Worm (Caenorhabditis elegans): ENCODE results near the gene nfyc-1.

The nfyc-1 gene

DNA sequence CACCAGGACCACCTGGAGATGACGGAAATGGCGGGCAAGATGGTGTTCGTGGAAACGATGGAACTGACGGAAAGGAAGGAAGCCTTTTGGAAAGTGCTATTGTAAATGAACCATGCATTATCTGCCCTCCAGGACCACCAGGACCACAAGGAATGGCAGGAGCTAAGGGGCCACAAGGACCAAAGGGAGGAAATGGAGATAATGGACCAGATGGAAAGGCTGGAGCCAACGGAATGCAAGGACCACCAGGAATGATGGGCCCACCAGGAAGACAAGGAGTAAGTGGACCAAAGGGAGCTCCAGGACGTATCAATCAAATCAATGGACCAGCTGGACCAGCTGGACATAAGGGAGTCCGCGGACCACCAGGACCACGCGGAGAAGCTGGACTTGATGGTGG, 20.0 kb upstream of the nfyc-1 start:
- no peak for TF ChIP-seq ceh-83 (GFP tag; optimal IDR thresholded peaks at IDR 0.05)
- TF ChIP-seq zip-8 (tag; optimal IDR thresholded peaks at IDR 0.05) = no peak
- no peak for TF ChIP-seq drap-1 (GFP tag; optimal IDR thresholded peaks at IDR 0.05)
- no peak for TF ChIP-seq unc-62 (GFP tag; optimal IDR thresholded peaks at IDR 0.05)
- no peak for TF ChIP-seq ceh-43 (GFP tag; optimal IDR thresholded peaks at IDR 0.05)
- no peak for TF ChIP-seq ztf-11 (tag; optimal IDR thresholded peaks at IDR 0.05)
- TF ChIP-seq bed-3 (GFP tag; optimal IDR thresholded peaks at IDR 0.05) = no peak
- no peak for TF ChIP-seq ceh-39 (tag; optimal IDR thresholded peaks at IDR 0.05)
- TF ChIP-seq mep-1 (tag; optimal IDR thresholded peaks at IDR 0.05) = no peak
- no peak for TF ChIP-seq nhr-28 (tag; optimal IDR thresholded peaks at IDR 0.05)
- no peak for TF ChIP-seq lin-32 (GFP tag; optimal IDR thresholded peaks at IDR 0.05)
- TF ChIP-seq mls-2 (tag; optimal IDR thresholded peaks at IDR 0.05) = no peak
- no peak for TF ChIP-seq elt-3 (tag; optimal IDR thresholded peaks at IDR 0.05)
- TF ChIP-seq mab-5 (tag; optimal IDR thresholded peaks at IDR 0.05) = no peak

DNA sequence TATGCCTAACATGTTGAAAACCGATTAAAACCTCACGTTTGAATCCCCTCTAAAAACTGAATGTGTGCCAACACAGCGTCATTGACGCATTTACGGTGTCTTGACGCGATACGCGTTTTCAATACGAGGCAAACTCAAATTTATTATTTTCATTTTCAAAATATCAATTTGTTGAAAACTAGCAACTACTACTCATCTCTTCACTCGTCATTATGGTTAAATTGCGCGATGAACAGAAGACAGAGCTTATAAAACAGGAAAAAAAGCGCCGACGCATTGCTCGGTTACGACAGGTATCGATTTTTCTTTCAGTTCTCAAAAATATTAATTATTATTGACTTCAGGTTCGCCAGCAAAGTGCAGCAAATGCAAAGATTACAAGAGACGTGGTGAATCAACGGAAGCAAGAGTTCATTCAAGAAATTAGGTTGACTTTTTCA, 19.1 kb upstream of the nfyc-1 start, which contains the start of gene enee-1:
enee-1 (plus strand) TSS at position 108 of the 440 bp plus-strand sequence.
- TF ChIP-seq mls-2 (tag; optimal IDR thresholded peaks at IDR 0.05) (no peak), sem-2 (GFP tag; optimal IDR thresholded peaks at IDR 0.05) (no peak), nhr-28 (tag; optimal IDR thresholded peaks at IDR 0.05) (no peak), unc-62 (GFP tag; optimal IDR thresholded peaks at IDR 0.05) (peak; percentile 32), lsy-2 (tag; optimal IDR thresholded peaks at IDR 0.05) (peak; percentile 53), mep-1 (tag; optimal IDR thresholded peaks at IDR 0.05) (peak; percentile 50), M03D4.4 (tag; optimal IDR thresholded peaks at IDR 0.05) (no peak), snpc-4 (tag; optimal IDR thresholded peaks at IDR 0.05) (no peak), ceh-39 (tag; optimal IDR thresholded peaks at IDR 0.05) (peak; percentile 20), ces-1 (GFP tag; optimal IDR thresholded peaks at IDR 0.05) (peak; percentile 62), lin-13 (tag; optimal IDR thresholded peaks at IDR 0.05) (peak; percentile 77), nhr-237 (tag; optimal IDR thresholded peaks at IDR 0.05) (peak; percentile 59), cnd-1 (tag; optimal IDR thresholded peaks at IDR 0.05) (no peak), pha-4 (tag; optimal IDR thresholded peaks at IDR 0.05) (peak; percentile 65), ztf-11 (tag; optimal IDR thresholded peaks at IDR 0.05) (peak; percentile 32)

DNA sequence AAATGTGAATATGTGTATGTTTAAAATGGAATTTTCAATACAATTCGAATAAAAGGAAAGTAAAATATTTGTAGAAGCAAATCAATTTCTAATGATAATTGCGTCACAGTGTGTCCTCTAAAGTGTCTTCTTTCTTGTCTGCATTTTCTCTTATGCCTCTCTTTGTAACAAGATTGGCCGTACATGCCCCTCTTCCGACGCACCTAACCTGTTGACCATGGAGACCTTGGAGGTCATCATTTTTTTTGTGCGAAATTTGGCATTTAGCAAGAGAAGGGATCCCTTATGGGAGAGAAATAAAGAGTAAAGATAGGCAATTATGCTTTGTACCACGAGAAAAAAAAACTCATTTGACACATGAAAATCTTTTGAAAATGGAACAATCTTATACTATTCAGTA, 15.4 kb upstream of the nfyc-1 start, which contains the start of gene F23F1.4:
F23F1.4 (minus strand) TSS at position 141 of the 400 bp plus-strand sequence.
- peak; percentile 32 for TF ChIP-seq zip-8 (tag; optimal IDR thresholded peaks at IDR 0.05)
- no peak for TF ChIP-seq lsy-2 (tag; optimal IDR thresholded peaks at IDR 0.05)
- no peak for TF ChIP-seq lin-13 (tag; optimal IDR thresholded peaks at IDR 0.05)
- no peak for TF ChIP-seq ceh-39 (tag; optimal IDR thresholded peaks at IDR 0.05)
- peak; percentile 95 for TF ChIP-seq nhr-2 (tag; optimal IDR thresholded peaks at IDR 0.05)

DNA sequence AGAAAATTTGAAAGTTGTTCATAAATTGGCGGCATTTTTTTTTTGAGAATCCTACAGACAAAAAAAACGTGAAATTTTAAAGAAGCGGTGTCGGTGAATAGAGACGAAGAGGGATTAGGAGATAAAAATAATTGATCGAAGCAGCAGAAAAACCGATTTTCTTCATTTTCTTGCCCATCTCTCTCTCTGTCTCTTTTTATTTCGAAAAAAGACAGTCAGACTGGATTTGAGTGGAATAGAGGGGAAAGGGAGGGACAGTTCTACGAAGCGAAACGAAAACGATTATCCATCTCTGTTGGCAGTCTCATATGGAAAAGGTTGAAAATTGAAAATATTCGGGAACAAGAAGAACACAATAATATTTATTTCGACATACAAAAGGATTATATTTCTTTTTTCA, 14.1 kb upstream of the nfyc-1 start:
- TF ChIP-seq tbx-8 (GFP tag; optimal IDR thresholded peaks at IDR 0.05) = no peak
- TF ChIP-seq bed-3 (GFP tag; optimal IDR thresholded peaks at IDR 0.05) = no peak
- no peak for TF ChIP-seq ces-1 (GFP tag; optimal IDR thresholded peaks at IDR 0.05)
- TF ChIP-seq ztf-11 (tag; optimal IDR thresholded peaks at IDR 0.05) = no peak
- TF ChIP-seq unc-39 (tag; optimal IDR thresholded peaks at IDR 0.05) = no peak
- no peak for TF ChIP-seq blmp-1 (tag; optimal IDR thresholded peaks at IDR 0.05)
- no peak for TF ChIP-seq M03D4.4 (tag; optimal IDR thresholded peaks at IDR 0.05)
- TF ChIP-seq nhr-2 (tag; optimal IDR thresholded peaks at IDR 0.05) = no peak
- TF ChIP-seq pha-4 (tag; optimal IDR thresholded peaks at IDR 0.05) = no peak
- no peak for TF ChIP-seq lin-32 (GFP tag; optimal IDR thresholded peaks at IDR 0.05)
- TF ChIP-seq zip-8 (tag; optimal IDR thresholded peaks at IDR 0.05) = no peak

DNA sequence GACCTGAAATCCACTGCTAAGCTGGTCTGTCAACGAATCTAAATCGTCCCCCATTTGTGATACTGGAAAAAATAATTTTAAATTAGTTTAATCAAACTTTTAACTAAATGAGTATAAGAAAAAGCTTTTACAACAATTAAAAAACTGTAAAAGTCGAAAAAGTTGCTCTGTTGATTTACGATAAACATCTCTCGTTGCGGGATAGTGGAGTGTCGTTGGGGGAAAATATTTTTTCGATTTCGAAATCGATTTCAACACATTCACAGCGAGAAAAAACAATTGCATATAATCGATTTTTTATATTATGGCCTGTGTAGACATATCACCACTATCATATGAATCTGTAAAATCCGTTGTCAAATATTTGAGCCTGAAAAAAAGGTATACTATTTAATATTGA, 12.2 kb upstream of the nfyc-1 start, which contains the start of the genes F23F1.5 and fbxc-54:
F23F1.5 (minus strand) TSS at position 64 of the 400 bp plus-strand sequence.
fbxc-54 (plus strand) TSS at position 199 of the 400 bp plus-strand sequence.
- TF ChIP-seq elt-3 (tag; optimal IDR thresholded peaks at IDR 0.05) = no peak
- no peak for TF ChIP-seq nhr-76 (tag; optimal IDR thresholded peaks at IDR 0.05)
- TF ChIP-seq zip-8 (tag; optimal IDR thresholded peaks at IDR 0.05) = no peak
- no peak for TF ChIP-seq snpc-4 (tag; optimal IDR thresholded peaks at IDR 0.05)
- no peak for TF ChIP-seq unc-39 (tag; optimal IDR thresholded peaks at IDR 0.05)
- no peak for TF ChIP-seq mab-5 (tag; optimal IDR thresholded peaks at IDR 0.05)
- TF ChIP-seq tbx-8 (GFP tag; optimal IDR thresholded peaks at IDR 0.05) = no peak
- TF ChIP-seq bed-3 (GFP tag; optimal IDR thresholded peaks at IDR 0.05) = no peak
- TF ChIP-seq sem-2 (GFP tag; optimal IDR thresholded peaks at IDR 0.05) = no peak
- TF ChIP-seq blmp-1 (tag; optimal IDR thresholded peaks at IDR 0.05) = no peak
- no peak for TF ChIP-seq ham-2 (GFP tag; optimal IDR thresholded peaks at IDR 0.05)
- no peak for TF ChIP-seq lin-32 (GFP tag; optimal IDR thresholded peaks at IDR 0.05)
- TF ChIP-seq nhr-28 (tag; optimal IDR thresholded peaks at IDR 0.05) = no peak
